Fruit fly (Drosophila melanogaster): Measurements from ENCODE around the gene CG8892.

- TF ChIP-seq EcR (GFP tag; optimal IDR thresholded peaks at IDR 0.05) (no peak), CG15710 (tag; optimal IDR thresholded peaks at IDR 0.05) (no peak), CG32121 (GFP tag; IDR thresholded peaks at IDR 0.05) (no peak), D1 (tag; optimal IDR thresholded peaks at IDR 0.05) (no peak), CG34367 (tag; optimal IDR thresholded peaks at IDR 0.05) (no peak), CG4496 (GFP tag; IDR thresholded peaks at IDR 0.05) (no peak), gl (tag; optimal IDR thresholded peaks at IDR 0.05) (no peak), CG12605 (GFP tag; IDR thresholded peaks at IDR 0.05) (no peak), CG8301 (tag; optimal IDR thresholded peaks at IDR 0.05) (no peak), CG14655 (GFP tag; optimal IDR thresholded peaks at IDR 0.05) (no peak)
These were observed 49.1 kb downstream of the CG8892 start, which contains the start of gene hoe1 for dm6 chr2L:4932284-4932683.
